Worm (Caenorhabditis elegans) whole organism, L4 larva: Measurements from ENCODE around the gene K08E7.4.

Experiments
- Y5F2A.4 ChIP-seq: fragments of 200-800 bp; sonication (Bioruptor generic); optimal IDR thresholded peaks from 2 replicates; lab custom pipeline; 2018; ENCODE audit warnings: mild to moderate bottlenecking, missing genetic modification characterization, missing compliant biosample characterization
- ZK546.5 ChIP-seq, 2 experiments: sonication (generic microtip); optimal IDR thresholded peaks; 2 replicates each; lab custom pipeline; 2017; ENCODE audit warnings: missing biosample characterization in 2 of 2, missing genetic modification characterization in 2 of 2
- ama-1 ChIP-seq: fragments of 150-350 bp; optimal IDR thresholded peaks from 2 replicates; lab custom pipeline; 2014; ENCODE audit warnings: inconsistent platforms, mixed read lengths
- ceh-44 ChIP-seq: fragments of 200-800 bp; sonication (Bioruptor generic); IDR thresholded peaks from 2 replicates; pipeline ENCODE4 v1.3.6; 2022; ENCODE audit warnings: missing genetic modification reagents, missing genetic modification characterization, missing compliant biosample characterization
- duxl-1 ChIP-seq: sonication (generic microtip); optimal IDR thresholded peaks from 2 replicates; lab custom pipeline; 2016; ENCODE audit warnings: mild to moderate bottlenecking, missing genetic modification characterization, moderate library complexity, missing compliant biosample characterization; ENCODE audit not compliant: poor library complexity
- fkh-10 ChIP-seq: fragments of 150-350 bp; optimal IDR thresholded peaks from 2 replicates; lab custom pipeline; 2014; ENCODE audit warnings: missing biosample characterization, missing genetic modification reagents, missing genetic modification characterization
- nhr-10 ChIP-seq: fragments of 150-350 bp; optimal IDR thresholded peaks from 2 replicates; lab custom pipeline; 2014; ENCODE audit warnings: missing biosample characterization, missing genetic modification characterization
- nhr-25 ChIP-seq: sonication (generic microtip); optimal IDR thresholded peaks from 2 replicates; lab custom pipeline; 2017; ENCODE audit warnings: missing genetic modification characterization, mild to moderate bottlenecking, missing compliant biosample characterization, antibody characterized with exemption, moderate library complexity, borderline replicate concordance; ENCODE audit not compliant: insufficient read depth
- pha-4 ChIP-seq, 2 experiments: fragments of 150-350 bp in 1 of 2; fragments of 200-800 bp in 1 of 2; sonication (Bioruptor generic) in 1 of 2; IDR thresholded peaks in 1 of 2; optimal IDR thresholded peaks in 1 of 2; 2 replicates each; pipeline versions ENCODE4 v1.3.6 to Lab custom; 2014 to 2022; ENCODE audit warnings: missing genetic modification characterization in 2 of 2, missing genetic modification reagents in 2 of 2, missing biosample characterization in 1 of 2, missing compliant biosample characterization in 1 of 2
- ztf-11 ChIP-seq: fragments of 150-350 bp; optimal IDR thresholded peaks from 2 replicates; lab custom pipeline; 2014; ENCODE audit warnings: missing biosample characterization, missing genetic modification characterization

- no peak for TF ChIP-seq ceh-44 (GFP tag; lab: Robert Waterston, UW)
- TF ChIP-seq ama-1: no peak
- no peak for TF ChIP-seq fkh-10 (GFP tag; lab: Kevin White, UChicago)
- TF ChIP-seq nhr-10 (tag; lab: Kevin White, UChicago): no peak
- no peak for TF ChIP-seq Y5F2A.4 (GFP tag; lab: Kevin White, UChicago)
- TF ChIP-seq pha-4 (GFP tag; IDR thresholded peaks at IDR 0.05; lab: Robert Waterston, UW): no peak
- no peak for TF ChIP-seq pha-4 (tag; optimal IDR thresholded peaks at IDR 0.05; lab: Kevin White, UChicago)
- no peak for TF ChIP-seq nhr-25 (tag; lab: Kevin White, UChicago)
- no peak for TF ChIP-seq duxl-1 (tag; lab: Kevin White, UChicago)
- no peak for TF ChIP-seq ztf-11 (tag; lab: Kevin White, UChicago)
- TF ChIP-seq ZK546.5 (tag; optimal IDR thresholded peaks at IDR 0.05; lab: Kevin White, UChicago): no peak
These were observed 47.0 kb upstream of the K08E7.4 start for ce11 chrIV:12617934-12618333.
